Fruit fly (Drosophila melanogaster) whole organism, pupa: ENCODE data around the gene CG32641.

Experiments used
- CG10348 ChIP-seq: fragments of 200-800 bp; sonication (Bioruptor generic); IDR thresholded peaks from 2 replicates; pipeline ENCODE4 v1.3.6; 2022; ENCODE audit warnings: missing biosample characterization, missing genetic modification characterization
- CG12605 ChIP-seq: fragments of 200-800 bp; sonication (Bioruptor generic); IDR thresholded peaks from 2 replicates; pipeline ENCODE4 v1.3.6; 2022; ENCODE audit warnings: missing biosample characterization, missing genetic modification characterization
- CG13204 ChIP-seq: fragments of 200-800 bp; sonication (Bioruptor generic); optimal IDR thresholded peaks from 2 replicates; lab custom pipeline; 2018; ENCODE audit warnings: missing biosample characterization, mild to moderate bottlenecking, missing genetic modification characterization, moderate library complexity
- CG14655 ChIP-seq: fragments of 200-800 bp; sonication (Bioruptor generic); optimal IDR thresholded peaks from 3 replicates; lab custom pipeline; 2017; ENCODE audit warnings: mild to moderate bottlenecking, missing biosample characterization, missing genetic modification reagents, missing genetic modification characterization
- CG15710 ChIP-seq: fragments of 200-800 bp; sonication (Bioruptor generic); optimal IDR thresholded peaks from 2 replicates; lab custom pipeline; 2018; ENCODE audit warnings: missing biosample characterization, mild to moderate bottlenecking, missing genetic modification characterization, moderate library complexity
- CG32121 ChIP-seq: fragments of 200-800 bp; sonication (Bioruptor generic); IDR thresholded peaks from 2 replicates; pipeline ENCODE4 v1.3.6; 2022; ENCODE audit warnings: missing biosample characterization, missing genetic modification characterization
- CG4496 ChIP-seq: fragments of 200-800 bp; sonication (Bioruptor generic); IDR thresholded peaks from 3 replicates; pipeline ENCODE4 v1.3.6; 2022; ENCODE audit warnings: missing biosample characterization, missing genetic modification characterization
- CG8159 ChIP-seq: fragments of 200-800 bp; sonication (Bioruptor generic); optimal IDR thresholded peaks from 3 replicates; lab custom pipeline; 2018; ENCODE audit warnings: missing biosample characterization, mild to moderate bottlenecking, missing genetic modification characterization, moderate library complexity
- CG8301 ChIP-seq: fragments of 200-800 bp; sonication (Bioruptor generic); optimal IDR thresholded peaks from 2 replicates; lab custom pipeline; 2018; ENCODE audit warnings: missing biosample characterization, mild to moderate bottlenecking, missing genetic modification characterization
- CG9948 ChIP-seq: fragments of 200-800 bp; sonication (Bioruptor generic); optimal IDR thresholded peaks from 2 replicates; lab custom pipeline; 2018; ENCODE audit warnings: missing biosample characterization, mild to moderate bottlenecking, missing genetic modification characterization, moderate library complexity
- Ets98B ChIP-seq: fragments of 200-800 bp; sonication (Bioruptor generic); IDR thresholded peaks from 2 replicates; pipeline ENCODE4 v1.3.6; 2022; ENCODE audit warnings: missing biosample characterization, missing genetic modification characterization
- Pif1B ChIP-seq: fragments of 200-800 bp; sonication (Bioruptor generic); optimal IDR thresholded peaks from 3 replicates; lab custom pipeline; 2016; ENCODE audit warnings: missing biosample characterization, missing genetic modification characterization
- gl ChIP-seq: fragments of 200-800 bp; sonication (Bioruptor generic); optimal IDR thresholded peaks from 2 replicates; lab custom pipeline; 2018; ENCODE audit warnings: missing biosample characterization, mild to moderate bottlenecking, missing genetic modification characterization
- rn ChIP-seq: fragments of 200-800 bp; sonication (Bioruptor generic); IDR thresholded peaks from 2 replicates; pipeline ENCODE4 v1.3.6; 2022; ENCODE audit warnings: missing biosample characterization, missing genetic modification characterization

DNA sequence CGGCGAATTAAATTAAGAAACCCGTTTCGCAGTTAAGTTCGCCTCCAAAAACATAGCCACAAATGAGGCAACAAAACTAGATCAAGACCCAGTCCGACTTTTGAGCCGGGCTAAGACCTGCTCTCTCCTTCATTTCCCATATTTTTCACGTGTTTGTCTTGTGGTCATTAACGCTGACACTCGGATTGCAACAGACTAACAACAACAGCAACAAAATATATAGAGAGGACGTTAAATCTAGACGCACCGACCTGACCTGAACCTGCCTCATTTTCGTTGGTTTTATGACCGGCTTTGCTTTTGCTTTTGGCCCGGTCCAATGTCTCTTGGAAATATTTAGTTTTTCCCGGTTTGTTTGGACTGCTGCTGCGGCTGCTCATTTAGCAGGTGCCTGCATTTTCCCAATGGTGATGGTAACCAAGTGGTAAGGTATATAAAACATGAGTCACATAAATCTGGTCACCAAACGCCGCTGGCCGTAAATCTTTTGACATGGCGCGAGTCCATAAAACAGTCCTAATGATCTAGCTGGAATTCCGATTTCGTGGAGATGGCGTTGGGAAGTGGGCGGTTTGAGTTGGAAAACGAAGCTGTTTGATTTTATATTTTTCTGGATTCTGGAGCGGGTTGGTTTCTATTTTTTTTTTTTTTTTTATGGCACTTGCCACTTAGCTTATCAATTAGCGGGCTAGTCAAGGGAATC lies 43.4 kb downstream of the CG32641 start:
- no peak for TF ChIP-seq Ets98B (GFP tag; lab: Robert Waterston, UW)
- no peak for TF ChIP-seq gl (tag; lab: Kevin White, UChicago)
- no peak for TF ChIP-seq CG10348 (GFP tag; lab: Robert Waterston, UW)
- TF ChIP-seq Pif1B (GFP tag; lab: Kevin White, UChicago) = no peak
- TF ChIP-seq CG13204 = no peak
- no peak for TF ChIP-seq CG15710
- no peak for TF ChIP-seq rn (GFP tag; lab: Robert Waterston, UW)
- no peak for TF ChIP-seq CG9948 (tag; lab: Kevin White, UChicago)
- TF ChIP-seq CG32121 (GFP tag; lab: Robert Waterston, UW) = no peak
- TF ChIP-seq CG8301 (tag; lab: Kevin White, UChicago) = no peak
- no peak for TF ChIP-seq CG12605 (GFP tag; lab: Robert Waterston, UW)
- no peak for TF ChIP-seq CG14655 (GFP tag; lab: Kevin White, UChicago)
- TF ChIP-seq CG4496 (GFP tag; lab: Robert Waterston, UW) = no peak
- no peak for TF ChIP-seq CG8159
